Worm (Caenorhabditis elegans): ENCODE results near the gene ubh-2.

DNA sequence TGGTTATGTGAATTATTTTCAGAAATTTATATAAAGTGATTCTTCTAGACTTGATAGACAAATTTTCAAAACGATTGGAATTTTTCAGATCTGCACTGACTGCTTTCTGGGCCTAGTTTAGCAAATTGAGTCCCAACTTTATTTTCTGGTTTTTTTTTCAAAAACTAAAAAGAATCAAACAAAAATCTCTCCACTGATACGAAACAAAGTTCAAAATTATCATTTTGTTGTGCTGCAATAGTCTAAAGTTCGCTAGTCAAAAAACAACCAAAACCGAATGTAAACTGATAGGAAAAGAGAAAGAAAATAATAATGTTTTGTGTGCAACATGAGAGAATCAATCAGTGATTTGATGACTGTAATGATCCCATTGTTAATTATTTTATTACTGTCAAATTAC, 40.3 kb upstream of the ubh-2 start, which contains the start of gene lipl-4:
- TF ChIP-seq sea-1 (GFP tag; conservative IDR thresholded peaks at IDR 0.05) (no peak), hnd-1 (tag; optimal IDR thresholded peaks at IDR 0.05) (no peak), ama-1 (optimal IDR thresholded peaks at IDR 0.05) (no peak), pes-1 (GFP tag; IDR thresholded peaks at IDR 0.05) (no peak), ceh-13 (GFP tag; optimal IDR thresholded peaks at IDR 0.05) (no peak), ceh-36 (tag; optimal IDR thresholded peaks at IDR 0.05) (no peak), F13C5.2 (tag; optimal IDR thresholded peaks at IDR 0.05) (no peak), tbx-37 (GFP tag; conservative IDR thresholded peaks at IDR 0.05) (no peak), ets-7 (tag; optimal IDR thresholded peaks at IDR 0.05) (no peak), flt-1 (GFP tag; IDR thresholded peaks at IDR 0.05) (no peak), scrt-1 (GFP tag; IDR thresholded peaks at IDR 0.05) (no peak), tra-4 (tag; optimal IDR thresholded peaks at IDR 0.05) (no peak)
